Fruit fly (Drosophila melanogaster): ENCODE data around the gene B4.

Gene B4

dm6 chr2L:13532524-13532923 lies 16.6 kb downstream of the B4 start, which contains the start of gene CG33645:
TSS of gene CG33645 (plus strand) at chr2L:13532824.
- TF ChIP-seq Eip78C (GFP tag) (no peak), CG9139 (GFP tag; optimal IDR thresholded peaks at IDR 0.05) (no peak), topi (GFP tag; optimal IDR thresholded peaks at IDR 0.05) (no peak), CG11762 (GFP tag; optimal IDR thresholded peaks at IDR 0.05; ENCODE audit: insufficient read depth) (no peak), CG31627 (GFP tag; optimal IDR thresholded peaks at IDR 0.05) (no peak), CG8319 (GFP tag; optimal IDR thresholded peaks at IDR 0.05) (no peak), CG6276 (GFP tag; optimal IDR thresholded peaks at IDR 0.05) (no peak), CG34406 (GFP tag; optimal IDR thresholded peaks at IDR 0.05) (no peak), Sox15 (GFP tag; optimal IDR thresholded peaks at IDR 0.05) (no peak), achi (GFP tag; optimal IDR thresholded peaks at IDR 0.05) (no peak)

DNA sequence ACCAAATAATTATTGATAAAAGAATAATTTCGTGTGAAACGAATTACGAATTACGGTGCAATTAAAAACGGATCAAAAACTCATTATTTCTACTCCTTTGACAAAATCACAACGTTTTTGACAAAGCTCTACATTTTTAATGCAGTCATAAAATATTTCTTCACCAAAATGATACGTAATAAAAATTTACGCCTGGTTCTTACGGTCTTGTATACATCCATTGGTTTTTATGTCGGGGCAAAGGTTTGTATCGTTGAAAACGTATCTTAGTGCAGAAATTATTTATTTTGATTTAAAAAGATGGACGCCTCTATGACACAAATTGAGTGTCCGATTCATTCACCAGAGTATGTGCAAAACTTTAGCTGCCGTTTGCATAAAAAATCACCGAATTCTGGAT lies 17.3 kb downstream of the B4 start, which contains the start of gene CG33644:
Gene CG33644, plus strand, starts transcription at position 301 of the 400 bp plus-strand sequence.
- TF ChIP-seq Sox15 (GFP tag; optimal IDR thresholded peaks at IDR 0.05), result no peak
- TF ChIP-seq CG32006 (GFP tag; optimal IDR thresholded peaks at IDR 0.05), result no peak
- TF ChIP-seq Hr39 (GFP tag; optimal IDR thresholded peaks at IDR 0.05), result no peak
- TF ChIP-seq fd85E (GFP tag; optimal IDR thresholded peaks at IDR 0.05), result no peak

- TF ChIP-seq Sox102F (GFP tag; optimal IDR thresholded peaks at IDR 0.05) (no peak), cyc (GFP tag; optimal IDR thresholded peaks at IDR 0.05) (no peak)
Observed at dm6 chr2L:13530774-13531173, 18.4 kb downstream of the B4 start, which contains the start of gene CG33643. TSS of gene CG33643 (plus strand) at chr2L:13531074.

DNA sequence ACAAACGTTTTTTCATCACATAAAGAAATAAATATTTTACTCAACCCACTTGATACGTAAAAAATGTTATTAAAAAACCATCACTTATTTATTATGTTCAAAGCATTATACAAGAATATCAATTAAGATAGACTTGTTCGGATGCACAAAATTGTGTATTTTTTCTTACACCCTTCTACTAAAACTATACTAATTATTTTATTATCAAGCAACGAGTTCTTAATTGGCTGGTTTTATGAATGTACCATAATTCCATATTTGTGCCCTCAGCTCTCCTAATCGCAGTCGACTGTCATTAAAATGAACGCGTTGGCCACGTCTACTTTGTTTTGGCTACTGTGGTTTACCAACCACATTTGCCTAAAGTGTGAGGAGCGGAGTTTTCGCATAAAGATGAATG lies 19.5 kb downstream of the B4 start, which contains the start of gene CG33642:
Gene CG33642, plus strand, starts transcription at position 301 of the 400 bp plus-strand sequence.
- no peak for TF ChIP-seq ss (GFP tag; optimal IDR thresholded peaks at IDR 0.05)
- TF ChIP-seq CG11902 (GFP tag; optimal IDR thresholded peaks at IDR 0.05), result no peak
- TF ChIP-seq CG7368 (GFP tag; optimal IDR thresholded peaks at IDR 0.05), result no peak
- no peak for TF ChIP-seq CG6808 (GFP tag; optimal IDR thresholded peaks at IDR 0.05)
- TF ChIP-seq eg (GFP tag; IDR thresholded peaks at IDR 0.05), result no peak
- TF ChIP-seq CG8632 (GFP tag; optimal IDR thresholded peaks at IDR 0.05), result no peak
- TF ChIP-seq Eip78C (GFP tag), result no peak
- no peak for TF ChIP-seq Met (GFP tag; optimal IDR thresholded peaks at IDR 0.05)
- TF ChIP-seq esn (GFP tag; optimal IDR thresholded peaks at IDR 0.05), result no peak
- TF ChIP-seq CG8119 (GFP tag; IDR thresholded peaks at IDR 0.05), result no peak
- TF ChIP-seq spab (GFP tag; optimal IDR thresholded peaks at IDR 0.05), result no peak
- TF ChIP-seq svp (GFP tag), result no peak
- no peak for TF ChIP-seq achi (GFP tag; optimal IDR thresholded peaks at IDR 0.05)

DNA sequence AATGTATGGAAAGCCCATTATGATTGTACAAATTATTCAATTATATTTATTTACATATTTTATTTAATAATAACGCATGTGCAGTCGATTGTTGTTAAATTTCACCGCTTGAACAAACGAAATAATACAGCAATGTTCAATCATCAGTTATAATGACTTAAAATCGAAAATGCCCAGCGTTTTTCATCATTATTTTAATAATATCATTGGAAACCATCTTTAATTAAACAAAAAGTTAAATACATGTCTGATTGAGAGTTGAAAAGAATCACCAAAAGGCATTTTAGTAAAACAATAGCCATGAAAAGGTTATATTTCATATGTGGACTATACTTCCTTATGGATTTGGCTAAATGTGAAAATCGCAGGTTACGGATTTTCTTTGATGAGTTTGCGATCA lies 20.4 kb downstream of the B4 start, which contains the start of gene CG33641:
Gene CG33641, plus strand, starts transcription at position 301 of the 400 bp plus-strand sequence.
- no peak for TF ChIP-seq OdsH (GFP tag; optimal IDR thresholded peaks at IDR 0.05)
- no peak for TF ChIP-seq Sox102F (GFP tag; optimal IDR thresholded peaks at IDR 0.05)
- TF ChIP-seq Blimp-1 (GFP tag; optimal IDR thresholded peaks at IDR 0.05), result no peak
- TF ChIP-seq svp (GFP tag), result no peak
- TF ChIP-seq Eip93F (GFP tag; optimal IDR thresholded peaks at IDR 0.05), result no peak
- no peak for TF ChIP-seq CG3032 (tag; optimal IDR thresholded peaks at IDR 0.05)
- TF ChIP-seq acj6 (GFP tag; optimal IDR thresholded peaks at IDR 0.05), result no peak
- TF ChIP-seq CG4318 (GFP tag; optimal IDR thresholded peaks at IDR 0.05), result no peak
- TF ChIP-seq pdm3 (GFP tag; optimal IDR thresholded peaks at IDR 0.05), result no peak
- TF ChIP-seq CG11294 (GFP tag; IDR thresholded peaks at IDR 0.05), result no peak
- no peak for TF ChIP-seq salr (GFP tag; optimal IDR thresholded peaks at IDR 0.05)
